Fruit fly (Drosophila melanogaster) whole organism, prepupa: ENCODE data around the gene CG44098.

Experiments
- Blimp-1 ChIP-seq: fragments of 200-800 bp; sonication (Bioruptor generic); optimal IDR thresholded peaks from 3 replicates; lab custom pipeline; 2017; ENCODE audit warnings: missing biosample characterization, missing genetic modification characterization, mild to moderate bottlenecking, moderate library complexity, missing genetic modification reagents
- CG10631 ChIP-seq: fragments of 200-800 bp; sonication (Bioruptor generic); optimal IDR thresholded peaks from 2 replicates; lab custom pipeline; 2016; ENCODE audit warnings: missing biosample characterization, missing genetic modification characterization
- CG10669 ChIP-seq: fragments of 200-800 bp; sonication (Bioruptor generic); optimal IDR thresholded peaks from 3 replicates; lab custom pipeline; 2018; ENCODE audit warnings: missing biosample characterization, mild to moderate bottlenecking, missing genetic modification characterization, moderate library complexity
- CG11294 ChIP-seq: fragments of 200-800 bp; sonication (Bioruptor generic); IDR thresholded peaks from 2 replicates; pipeline ENCODE4 v1.3.6; 2022; ENCODE audit warnings: missing biosample characterization, missing genetic modification characterization
- CG11762 ChIP-seq: fragments of 200-800 bp; sonication (Bioruptor generic); optimal IDR thresholded peaks from 3 replicates; lab custom pipeline; 2016; ENCODE audit warnings: missing biosample characterization, missing genetic modification characterization; ENCODE audit not compliant: insufficient read depth
- CG11902 ChIP-seq: fragments of 200-800 bp; sonication (Bioruptor generic); optimal IDR thresholded peaks from 3 replicates; lab custom pipeline; 2016; ENCODE audit warnings: missing biosample characterization, missing genetic modification characterization
- CG15336 ChIP-seq: fragments of 200-800 bp; sonication (Bioruptor generic); IDR thresholded peaks from 2 replicates; pipeline ENCODE4 v1.3.6; 2022; ENCODE audit warnings: missing biosample characterization, missing genetic modification characterization
- CG1621 ChIP-seq: fragments of 200-800 bp; sonication (Bioruptor generic); optimal IDR thresholded peaks from 3 replicates; lab custom pipeline; 2018; ENCODE audit warnings: missing biosample characterization, mild to moderate bottlenecking, missing genetic modification characterization
- CG3032 ChIP-seq: fragments of 200-800 bp; optimal IDR thresholded peaks from 2 replicates; lab custom pipeline; 2019; ENCODE audit warnings: missing biosample characterization, mild to moderate bottlenecking, missing genetic modification characterization, moderate library complexity
- CG31627 ChIP-seq: fragments of 200-800 bp; sonication (Bioruptor generic); optimal IDR thresholded peaks from 3 replicates; lab custom pipeline; 2016; ENCODE audit warnings: missing biosample characterization, missing genetic modification characterization
- CG32006 ChIP-seq: fragments of 200-800 bp; sonication (Bioruptor generic); optimal IDR thresholded peaks from 3 replicates; lab custom pipeline; 2017; ENCODE audit warnings: missing biosample characterization, mild to moderate bottlenecking, missing genetic modification characterization
- CG3919 ChIP-seq: fragments of 200-800 bp; sonication (Bioruptor generic); optimal IDR thresholded peaks from 3 replicates; lab custom pipeline; 2016; ENCODE audit warnings: missing biosample characterization, missing genetic modification characterization
- CG4318 ChIP-seq: fragments of 200-800 bp; sonication (Bioruptor generic); optimal IDR thresholded peaks from 3 replicates; lab custom pipeline; 2017; ENCODE audit warnings: missing biosample characterization, mild to moderate bottlenecking, missing genetic modification characterization
- CG6163 ChIP-seq: fragments of 200-800 bp; sonication (Bioruptor generic); IDR thresholded peaks from 3 replicates; pipeline ENCODE4 v1.3.6; 2022; ENCODE audit warnings: missing biosample characterization, missing genetic modification characterization
- CG6276 ChIP-seq: fragments of 200-800 bp; sonication (Bioruptor generic); optimal IDR thresholded peaks from 2 replicates; lab custom pipeline; 2017; ENCODE audit warnings: missing biosample characterization, mild to moderate bottlenecking, missing genetic modification characterization
- CG6808 ChIP-seq: fragments of 200-800 bp; sonication (Bioruptor generic); optimal IDR thresholded peaks from 3 replicates; lab custom pipeline; 2017; ENCODE audit warnings: missing biosample characterization, missing genetic modification characterization, mild to moderate bottlenecking, moderate library complexity, missing genetic modification reagents
- CG6854 ChIP-seq: fragments of 200-800 bp; sonication (Bioruptor generic); optimal IDR thresholded peaks from 2 replicates; lab custom pipeline; 2017; ENCODE audit warnings: missing biosample characterization, mild to moderate bottlenecking, missing genetic modification characterization
- CG8119 ChIP-seq: fragments of 200-800 bp; sonication (Bioruptor generic); IDR thresholded peaks from 3 replicates; pipeline ENCODE4 v1.3.6; 2022; ENCODE audit warnings: missing biosample characterization, missing genetic modification characterization
- CG8319 ChIP-seq: fragments of 200-800 bp; sonication (Bioruptor generic); optimal IDR thresholded peaks from 3 replicates; lab custom pipeline; 2016; ENCODE audit warnings: missing biosample characterization, missing genetic modification characterization
- CG8632 ChIP-seq: fragments of 200-800 bp; sonication (Bioruptor generic); optimal IDR thresholded peaks from 3 replicates; lab custom pipeline; 2016; ENCODE audit warnings: missing biosample characterization, missing genetic modification characterization
- Eip75B ChIP-seq: fragments of 200-800 bp; sonication (Bioruptor generic); optimal IDR thresholded peaks from 3 replicates; lab custom pipeline; 2016; ENCODE audit warnings: missing biosample characterization, missing genetic modification characterization
- Eip78C ChIP-seq: fragments of 200-800 bp; sonication (Bioruptor generic); peaks from one replicate; lab custom pipeline; 2016; ENCODE audit warnings: missing biosample characterization, missing genetic modification characterization
- Eip93F ChIP-seq: fragments of 200-800 bp; sonication (Bioruptor generic); optimal IDR thresholded peaks from 2 replicates; lab custom pipeline; 2016; ENCODE audit warnings: missing biosample characterization, mild to moderate bottlenecking, missing genetic modification characterization
- Ets96B ChIP-seq: fragments of 200-800 bp; optimal IDR thresholded peaks from 2 replicates; lab custom pipeline; 2019; ENCODE audit warnings: missing biosample characterization, mild to moderate bottlenecking, missing genetic modification characterization, moderate library complexity
- Gug ChIP-seq: fragments of 200-800 bp; sonication (Bioruptor generic); IDR thresholded peaks from 2 replicates; pipeline ENCODE4 v1.3.6; 2022; ENCODE audit warnings: missing biosample characterization, missing genetic modification characterization
- Hr4 ChIP-seq: fragments of 200-800 bp; sonication (Bioruptor generic); optimal IDR thresholded peaks from 3 replicates; lab custom pipeline; 2016; ENCODE audit warnings: missing biosample characterization, missing genetic modification characterization
- Met ChIP-seq: fragments of 200-800 bp; sonication (Bioruptor generic); optimal IDR thresholded peaks from 3 replicates; lab custom pipeline; 2016; ENCODE audit warnings: missing biosample characterization, missing genetic modification characterization
- OdsH ChIP-seq: fragments of 200-800 bp; sonication (Bioruptor generic); optimal IDR thresholded peaks from 3 replicates; lab custom pipeline; 2016; ENCODE audit warnings: missing biosample characterization, missing genetic modification characterization
- Smox ChIP-seq: fragments of 200-800 bp; sonication (Bioruptor generic); optimal IDR thresholded peaks from 3 replicates; lab custom pipeline; 2016; ENCODE audit warnings: missing biosample characterization, missing genetic modification characterization
- Sox102F ChIP-seq: fragments of 200-800 bp; sonication (Bioruptor generic); optimal IDR thresholded peaks from 2 replicates; lab custom pipeline; 2016; ENCODE audit warnings: missing biosample characterization, mild to moderate bottlenecking, missing genetic modification characterization
- achi ChIP-seq: fragments of 200-800 bp; sonication (Bioruptor generic); optimal IDR thresholded peaks from 3 replicates; lab custom pipeline; 2016; ENCODE audit warnings: missing biosample characterization, missing genetic modification characterization
- acj6 ChIP-seq: fragments of 200-800 bp; sonication (Bioruptor generic); optimal IDR thresholded peaks from 3 replicates; lab custom pipeline; 2016; ENCODE audit warnings: missing biosample characterization, missing genetic modification characterization
- cyc ChIP-seq: fragments of 200-800 bp; sonication (Bioruptor generic); optimal IDR thresholded peaks from 3 replicates; lab custom pipeline; 2016; ENCODE audit warnings: missing biosample characterization, missing genetic modification characterization
- dac ChIP-seq: fragments of 200-800 bp; sonication (Bioruptor generic); optimal IDR thresholded peaks from 2 replicates; lab custom pipeline; 2017; ENCODE audit warnings: missing biosample characterization, mild to moderate bottlenecking, missing genetic modification characterization
- dsx ChIP-seq: fragments of 200-800 bp; optimal IDR thresholded peaks from 3 replicates; lab custom pipeline; 2019; ENCODE audit warnings: missing biosample characterization, mild to moderate bottlenecking, missing genetic modification characterization, moderate library complexity; ENCODE audit not compliant: poor library complexity, severe bottlenecking
- eg ChIP-seq: fragments of 200-800 bp; sonication (Bioruptor generic); IDR thresholded peaks from 3 replicates; pipeline ENCODE4 v1.3.6; 2022; ENCODE audit warnings: missing biosample characterization, missing genetic modification characterization
- esn ChIP-seq: fragments of 200-800 bp; sonication (Bioruptor generic); optimal IDR thresholded peaks from 2 replicates; lab custom pipeline; 2016; ENCODE audit warnings: missing biosample characterization, mild to moderate bottlenecking, missing genetic modification characterization, moderate library complexity
- fd85E ChIP-seq: fragments of 200-800 bp; sonication (Bioruptor generic); optimal IDR thresholded peaks from 3 replicates; lab custom pipeline; 2016; ENCODE audit warnings: missing biosample characterization, missing genetic modification characterization
- fkh ChIP-seq: fragments of 200-800 bp; sonication (Bioruptor generic); optimal IDR thresholded peaks from 3 replicates; lab custom pipeline; 2017; ENCODE audit warnings: missing biosample characterization, mild to moderate bottlenecking, missing genetic modification characterization, moderate library complexity
- net ChIP-seq: fragments of 200-800 bp; sonication (Bioruptor generic); optimal IDR thresholded peaks from 3 replicates; lab custom pipeline; 2016; ENCODE audit warnings: missing biosample characterization, missing genetic modification characterization
- salr ChIP-seq, 2 experiments: fragments of 200-800 bp; sonication (Bioruptor generic); optimal IDR thresholded peaks; 3 replicates each; lab custom pipeline; 2016 to 2018; ENCODE audit warnings: missing biosample characterization in 2 of 2, missing genetic modification characterization in 2 of 2, mild to moderate bottlenecking in 1 of 2
- spab ChIP-seq: fragments of 200-800 bp; sonication (Bioruptor generic); optimal IDR thresholded peaks from 2 replicates; lab custom pipeline; 2017; ENCODE audit warnings: missing biosample characterization, mild to moderate bottlenecking, missing genetic modification characterization, missing genetic modification reagents
- ss ChIP-seq, 2 experiments: fragments of 200-800 bp; sonication (Bioruptor generic); optimal IDR thresholded peaks; 2 replicates in 1 of 2; 3 replicates in 1 of 2; lab custom pipeline; 2017 to 2018; ENCODE audit warnings: mild to moderate bottlenecking in 2 of 2, missing biosample characterization in 2 of 2, missing genetic modification characterization in 2 of 2, moderate library complexity in 1 of 2
- svp ChIP-seq: fragments of 200-800 bp; sonication (Bioruptor generic); peaks from one replicate; lab custom pipeline; 2016; ENCODE audit warnings: missing biosample characterization, missing genetic modification characterization

Gene CG44098

dm6 chr3R:4748888-4749717 is 23.9 kb downstream of the CG44098 start, which contains the start of gene tacc:
TSS of gene tacc (minus strand) at chr3R:4749056.
- TF ChIP-seq fkh (no peak), CG10631 (GFP tag; lab: Kevin White, UChicago) (no peak), Eip78C (peak; percentile 70)
- TF ChIP-seq, all 60 proteins: peak for 1

- TF ChIP-seq net (GFP tag; lab: Kevin White, UChicago) (peak; percentile 21), cyc (GFP tag; lab: Kevin White, UChicago) (no peak), CG8119 (GFP tag; lab: Robert Waterston, UW) (peak; percentile 49), dac (peak; percentile 13), CG11294 (no peak), Eip93F (GFP tag; lab: Kevin White, UChicago) (no peak), Smox (GFP tag; lab: Kevin White, UChicago) (no peak), CG10669 (peak; percentile 47), CG6163 (GFP tag; lab: Robert Waterston, UW) (no peak), Hr4 (GFP tag; lab: Kevin White, UChicago) (peak; percentile 23), CG3032 (tag; lab: Kevin White, UChicago) (peak; percentile 26), Met (GFP tag; lab: Kevin White, UChicago) (no peak), ss (GFP tag; optimal IDR thresholded peaks at IDR 0.05; lab: Kevin White, UChicago) (no peak), CG4318 (GFP tag; lab: Kevin White, UChicago) (peak; percentile 10), svp (no peak), spab (no peak), esn (no peak), achi (GFP tag; lab: Kevin White, UChicago) (no peak), CG6276 (peak; percentile 8), Gug (0 out of 2 replicates have a peak, but pooled peaks have one; percentile 29), dsx (GFP tag; lab: Kevin White, UChicago) (peak; percentile 30), CG3919 (GFP tag; lab: Kevin White, UChicago) (no peak), acj6 (no peak), CG8319 (GFP tag; lab: Kevin White, UChicago) (no peak), fd85E (GFP tag; lab: Kevin White, UChicago) (no peak), CG11902 (GFP tag; lab: Kevin White, UChicago) (no peak), OdsH (no peak), Ets96B (tag; lab: Kevin White, UChicago) (peak; percentile 11), CG6808 (GFP tag; lab: Kevin White, UChicago) (peak; percentile 11), CG1621 (tag; lab: Kevin White, UChicago) (no peak), CG11762 (GFP tag; lab: Kevin White, UChicago) (no peak), CG32006 (GFP tag; lab: Kevin White, UChicago) (peak; percentile 64), Blimp-1 (GFP tag; lab: Kevin White, UChicago) (no peak), salr (GFP tag; optimal IDR thresholded peaks at IDR 0.05; lab: Kevin White, UChicago) (no peak), Eip78C (peak; percentile 51), CG31627 (GFP tag; lab: Kevin White, UChicago) (no peak), CG15336 (GFP tag; lab: Robert Waterston, UW) (peak; percentile 47; the same call in 1 of the 2 replicates), CG10631 (GFP tag; lab: Kevin White, UChicago) (peak; percentile 22), Sox102F (GFP tag; lab: Kevin White, UChicago) (no peak), CG8632 (GFP tag; lab: Kevin White, UChicago) (no peak), CG6854 (GFP tag; lab: Kevin White, UChicago) (no peak), eg (0 out of 3 replicates have a peak, but pooled peaks have one; percentile 33), Eip75B (no peak)
These were observed 25.7 kb downstream of the CG44098 start for dm6 chr3R:4747292-4747691.
